Fruit fly (Drosophila melanogaster) S2 (cell line): Measurements from ENCODE around the gene Ugt35D1.

Source experiments
- CG8478 ChIP-seq: fragments of >200 bp; optimal IDR thresholded peaks from 2 replicates; lab custom pipeline; 2018
- CTCF ChIP-seq, 2 experiments: fragments of >200 bp; optimal IDR thresholded peaks; 2 replicates each; lab custom pipeline; 2018

DNA sequence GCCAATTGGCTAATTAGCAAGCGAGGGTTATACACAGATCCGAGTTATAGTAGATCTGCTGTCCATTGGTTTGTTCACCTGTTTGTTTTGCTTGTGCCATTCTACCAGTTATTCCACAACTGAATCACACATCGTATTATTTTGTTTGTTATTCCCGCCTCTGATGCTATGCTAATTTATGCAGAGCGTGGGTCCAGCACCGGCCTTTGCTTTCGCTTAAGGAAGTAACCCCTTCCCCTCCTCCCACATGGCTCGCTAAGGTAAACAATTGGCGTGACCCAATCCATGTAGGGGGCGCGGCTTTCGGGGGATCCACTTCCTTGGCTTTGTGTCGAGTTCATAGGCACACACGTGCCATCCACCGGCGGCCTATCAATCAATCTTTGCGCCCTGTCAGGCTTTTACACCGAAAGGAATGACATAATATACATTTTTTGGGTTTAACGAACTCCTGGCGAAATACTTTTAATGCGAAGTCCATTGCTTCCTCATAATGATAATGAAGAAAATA lies 9.2 kb downstream of the Ugt35D1 start:
- TF ChIP-seq CG8478, result no peak
- TF ChIP-seq CTCF (optimal IDR thresholded peaks at IDR 0.05; lab: Kevin White, UChicago), result no peak
